Worm (Caenorhabditis elegans): ENCODE results near the gene jud-4.

ce11 chrX:15302863-15303262 is 18.9 kb downstream of the jud-4 start, which contains the start of gene ser-2:
- no peak for TF ChIP-seq nfyb-1 (GFP tag; IDR thresholded peaks at IDR 0.05)
- TF ChIP-seq nhr-179 (tag; optimal IDR thresholded peaks at IDR 0.05), result no peak
- no peak for TF ChIP-seq F10E7.11 (tag; optimal IDR thresholded peaks at IDR 0.05)
- TF ChIP-seq efl-1 (GFP tag; optimal IDR thresholded peaks at IDR 0.05), result no peak
- TF ChIP-seq dpl-1 (GFP tag; optimal IDR thresholded peaks at IDR 0.05), result no peak
- TF ChIP-seq Y56A3A.18 (GFP tag; IDR thresholded peaks at IDR 0.05), result no peak
- TF ChIP-seq unc-62 (GFP tag; optimal IDR thresholded peaks at IDR 0.05), result no peak
- no peak for TF ChIP-seq hlh-26 (GFP tag; conservative IDR thresholded peaks at IDR 0.05)
- TF ChIP-seq T26A5.8 (tag; optimal IDR thresholded peaks at IDR 0.05), result no peak
- TF ChIP-seq ama-1 (optimal IDR thresholded peaks at IDR 0.05), result no peak
- TF ChIP-seq ama-1 (GFP tag; optimal IDR thresholded peaks at IDR 0.05), result no peak
- no peak for TF ChIP-seq ztf-25 (GFP tag; IDR thresholded peaks at IDR 0.05)
- TF ChIP-seq B0336.3 (GFP tag; IDR thresholded peaks at IDR 0.05), result no peak
- no peak for TF ChIP-seq madf-3 (GFP tag; IDR thresholded peaks at IDR 0.05)
- TF ChIP-seq egrh-3 (GFP tag; IDR thresholded peaks at IDR 0.05), result no peak
